Worm (Caenorhabditis elegans) whole organism, young adult: Measurements from ENCODE around the gene ints-11.

Source experiments
- B0336.3 ChIP-seq: fragments of 200-800 bp; sonication (Bioruptor generic); IDR thresholded peaks from 2 replicates; pipeline ENCODE4 v1.3.6; 2022; ENCODE audit warnings: missing genetic modification characterization, missing compliant biosample characterization
- C17E4.6 ChIP-seq: fragments of 200-800 bp; sonication (Bioruptor generic); IDR thresholded peaks from 2 replicates; pipeline ENCODE4 v1.3.6; 2022; ENCODE audit warnings: missing genetic modification reagents, missing genetic modification characterization, missing compliant biosample characterization
- F22D6.2 ChIP-seq: sonication (generic microtip); optimal IDR thresholded peaks from 2 replicates; lab custom pipeline; 2016; ENCODE audit warnings: mild to moderate bottlenecking, missing genetic modification characterization, missing compliant biosample characterization
- F23B12.7 ChIP-seq: sonication (generic microtip); optimal IDR thresholded peaks from 2 replicates; lab custom pipeline; 2017; ENCODE audit warnings: missing genetic modification characterization, mild to moderate bottlenecking, missing compliant biosample characterization, antibody characterized with exemption, moderate library complexity; ENCODE audit not compliant: insufficient read depth
- T07F8.4 ChIP-seq: sonication (generic microtip); optimal IDR thresholded peaks from 2 replicates; lab custom pipeline; 2016; ENCODE audit warnings: mild to moderate bottlenecking, missing genetic modification characterization, moderate library complexity, missing compliant biosample characterization
- Y67H2A.10 ChIP-seq: fragments of 200-800 bp; sonication (Bioruptor generic); conservative IDR thresholded peaks from 2 replicates; pipeline ENCODE4 v1.3.6; 2022; ENCODE audit warnings: missing genetic modification reagents, missing genetic modification characterization, missing compliant biosample characterization
- akir-1 ChIP-seq: fragments of 200-800 bp; sonication (Bioruptor generic); optimal IDR thresholded peaks from 2 replicates; lab custom pipeline; 2018; ENCODE audit warnings: mild to moderate bottlenecking, missing genetic modification characterization, moderate library complexity, missing compliant biosample characterization
- aptf-3 ChIP-seq: fragments of 200-800 bp; sonication (Bioruptor generic); IDR thresholded peaks from 2 replicates; pipeline ENCODE4 v1.3.6; 2022; ENCODE audit warnings: missing genetic modification characterization, missing compliant biosample characterization
- attf-3 ChIP-seq: fragments of 200-800 bp; sonication (Bioruptor generic); conservative IDR thresholded peaks from 2 replicates; pipeline ENCODE4 v1.3.6; 2022; ENCODE audit warnings: missing genetic modification reagents, missing genetic modification characterization, missing compliant biosample characterization
- attf-6 ChIP-seq: fragments of 200-800 bp; sonication (Bioruptor generic); IDR thresholded peaks from 2 replicates; pipeline ENCODE4 v1.3.6; 2022; ENCODE audit warnings: missing genetic modification reagents, missing genetic modification characterization, missing compliant biosample characterization
- cebp-1 ChIP-seq, 2 experiments: fragments of 200-800 bp in 1 of 2; sonication (Bioruptor generic) in 1 of 2; sonication (generic microtip) in 1 of 2; IDR thresholded peaks in 1 of 2; optimal IDR thresholded peaks in 1 of 2; 2 replicates each; pipeline versions ENCODE4 v1.3.6 to Lab custom; 2017 to 2022; ENCODE audit warnings: missing compliant biosample characterization in 2 of 2, missing genetic modification characterization in 2 of 2, mild to moderate bottlenecking in 1 of 2, missing genetic modification reagents in 1 of 2, moderate library complexity in 1 of 2
- ceh-27 ChIP-seq: fragments of 200-800 bp; sonication (Bioruptor generic); optimal IDR thresholded peaks from 2 replicates; lab custom pipeline; 2018; ENCODE audit warnings: mild to moderate bottlenecking, missing genetic modification characterization, moderate library complexity, missing compliant biosample characterization
- ceh-40 ChIP-seq: fragments of 200-800 bp; sonication (Bioruptor generic); IDR thresholded peaks from 2 replicates; pipeline ENCODE4 v1.3.6; 2022; ENCODE audit warnings: missing genetic modification characterization, missing compliant biosample characterization
- ceh-91 ChIP-seq: fragments of 200-800 bp; sonication (Bioruptor generic); IDR thresholded peaks from 2 replicates; pipeline ENCODE4 v1.3.6; 2022; ENCODE audit warnings: missing genetic modification reagents, missing genetic modification characterization, missing compliant biosample characterization
- chd-7 ChIP-seq: sonication (generic microtip); optimal IDR thresholded peaks from 2 replicates; lab custom pipeline; 2016; ENCODE audit warnings: mild to moderate bottlenecking, missing genetic modification characterization, moderate library complexity, missing compliant biosample characterization
- egl-44 ChIP-seq: fragments of 200-800 bp; sonication (Bioruptor generic); IDR thresholded peaks from 2 replicates; pipeline ENCODE4 v1.3.6; 2022; ENCODE audit warnings: missing genetic modification reagents, missing genetic modification characterization, missing compliant biosample characterization
- egrh-3 ChIP-seq: fragments of 200-800 bp; sonication (Bioruptor generic); IDR thresholded peaks from 2 replicates; pipeline ENCODE4 v1.3.6; 2022; ENCODE audit warnings: missing genetic modification reagents, missing genetic modification characterization, missing compliant biosample characterization
- ets-4 ChIP-seq: fragments of 200-800 bp; sonication (Bioruptor generic); optimal IDR thresholded peaks from 2 replicates; lab custom pipeline; 2018; ENCODE audit warnings: mild to moderate bottlenecking, missing genetic modification characterization, missing compliant biosample characterization
- him-1 ChIP-seq: sonication (generic microtip); optimal IDR thresholded peaks from 2 replicates; lab custom pipeline; 2016; ENCODE audit warnings: missing genotype, missing genetic modification reagents, missing genetic modification characterization, missing compliant biosample characterization
- hmg-20 ChIP-seq: fragments of 200-800 bp; sonication (Bioruptor generic); IDR thresholded peaks from 2 replicates; pipeline ENCODE4 v1.3.6; 2022; ENCODE audit warnings: missing genetic modification reagents, missing genetic modification characterization, missing compliant biosample characterization
- lag-1 ChIP-seq: fragments of 200-800 bp; sonication (Bioruptor generic); IDR thresholded peaks from 2 replicates; pipeline ENCODE4 v1.3.6; 2022; ENCODE audit warnings: missing genetic modification reagents, missing genetic modification characterization, missing compliant biosample characterization
- let-526 ChIP-seq: fragments of 200-800 bp; sonication (Bioruptor generic); IDR thresholded peaks from 2 replicates; pipeline ENCODE4 v1.3.6; 2022; ENCODE audit warnings: missing genetic modification reagents, missing genetic modification characterization, missing compliant biosample characterization
- lin-35 ChIP-seq, 3 experiments: fragments of 150-350 bp in 2 of 3; sonication (generic microtip) in 1 of 3; optimal IDR thresholded peaks; 2 replicates each; lab custom pipeline; 2014 to 2018; ENCODE audit warnings: missing biosample characterization in 3 of 3, missing genetic modification characterization in 3 of 3, missing genetic modification reagents in 3 of 3
- lin-54 ChIP-seq: fragments of 200-800 bp; sonication (Bioruptor generic); optimal IDR thresholded peaks from 2 replicates; lab custom pipeline; 2018; ENCODE audit warnings: mild to moderate bottlenecking, missing genetic modification characterization, missing compliant biosample characterization
- lsy-27 ChIP-seq: sonication (generic microtip); optimal IDR thresholded peaks from 2 replicates; lab custom pipeline; 2017; ENCODE audit warnings: missing genetic modification characterization, mild to moderate bottlenecking, missing compliant biosample characterization, antibody characterized with exemption, missing genotype, borderline replicate concordance; ENCODE audit not compliant: insufficient read depth
- mel-28 ChIP-seq: sonication (generic microtip); optimal IDR thresholded peaks from 2 replicates; lab custom pipeline; 2016; ENCODE audit warnings: borderline replicate concordance, mild to moderate bottlenecking, missing genetic modification characterization, missing compliant biosample characterization
- nfya-1 ChIP-seq: sonication (generic microtip); optimal IDR thresholded peaks from 2 replicates; lab custom pipeline; 2017; ENCODE audit warnings: antibody characterized with exemption, missing compliant biosample characterization, missing genetic modification characterization, borderline replicate concordance; ENCODE audit not compliant: insufficient read depth
- nfyb-1 ChIP-seq: fragments of 200-800 bp; sonication (Bioruptor generic); IDR thresholded peaks from 2 replicates; pipeline ENCODE4 v1.3.6; 2022; ENCODE audit warnings: missing genetic modification reagents, missing genetic modification characterization, missing compliant biosample characterization
- nhr-179 ChIP-seq: sonication (generic microtip); optimal IDR thresholded peaks from 2 replicates; lab custom pipeline; 2016; ENCODE audit warnings: mild to moderate bottlenecking, missing genetic modification characterization, missing compliant biosample characterization
- nhr-27 ChIP-seq: fragments of 200-800 bp; sonication (Bioruptor generic); optimal IDR thresholded peaks from 2 replicates; lab custom pipeline; 2018; ENCODE audit warnings: mild to moderate bottlenecking, missing genetic modification characterization, moderate library complexity, missing compliant biosample characterization
- pha-4 ChIP-seq: fragments of 150-350 bp; sonication (generic microtip); optimal IDR thresholded peaks from 2 replicates; lab custom pipeline; 2014; ENCODE audit warnings: missing biosample characterization, missing genetic modification reagents, missing genetic modification characterization
- sdz-38 ChIP-seq: sonication (generic microtip); optimal IDR thresholded peaks from 2 replicates; lab custom pipeline; 2016; ENCODE audit warnings: missing genotype, missing genetic modification characterization, missing compliant biosample characterization
- snpc-1.1 ChIP-seq: sonication (generic microtip); optimal IDR thresholded peaks from 2 replicates; lab custom pipeline; 2017; ENCODE audit warnings: missing genetic modification characterization, mild to moderate bottlenecking, missing compliant biosample characterization, antibody characterized with exemption, moderate library complexity, missing genotype, missing genetic modification reagents; ENCODE audit not compliant: insufficient read depth
- sptf-2 ChIP-seq: fragments of 200-800 bp; sonication (Bioruptor generic); optimal IDR thresholded peaks from 2 replicates; lab custom pipeline; 2018; ENCODE audit warnings: mild to moderate bottlenecking, missing genetic modification characterization, missing compliant biosample characterization
- tbp1 ChIP-seq: fragments of 200-800 bp; sonication (Bioruptor generic); optimal IDR thresholded peaks from 2 replicates; lab custom pipeline; 2018; ENCODE audit warnings: mild to moderate bottlenecking, missing genetic modification characterization, missing compliant biosample characterization
- tlf-1 ChIP-seq: fragments of 200-800 bp; sonication (Bioruptor generic); optimal IDR thresholded peaks from 2 replicates; lab custom pipeline; 2018; ENCODE audit warnings: mild to moderate bottlenecking, missing genetic modification characterization, missing compliant biosample characterization
- unc-130 ChIP-seq: sonication (generic microtip); optimal IDR thresholded peaks from 2 replicates; lab custom pipeline; 2016; ENCODE audit warnings: missing genetic modification reagents, missing genetic modification characterization, missing compliant biosample characterization
- unc-62 ChIP-seq: fragments of 150-350 bp; optimal IDR thresholded peaks from 2 replicates; lab custom pipeline; 2014; ENCODE audit warnings: missing biosample characterization, missing genetic modification reagents, missing genetic modification characterization
- xnd-1 ChIP-seq: sonication (generic microtip); optimal IDR thresholded peaks from 2 replicates; lab custom pipeline; 2016; ENCODE audit warnings: missing genotype, missing genetic modification reagents, missing genetic modification characterization, missing compliant biosample characterization
- ztf-22 ChIP-seq: fragments of 200-800 bp; sonication (Bioruptor generic); optimal IDR thresholded peaks from 2 replicates; lab custom pipeline; 2018; ENCODE audit warnings: mild to moderate bottlenecking, missing genetic modification characterization, moderate library complexity, missing compliant biosample characterization

Gene ints-11

ce11 chrII:8117426-8117825 is 25.9 kb downstream of the ints-11 start:
- TF ChIP-seq ceh-27 (GFP tag; lab: Kevin White, UChicago) (no peak), F23B12.7 (tag; lab: Kevin White, UChicago) (no peak), hmg-20 (no peak), nfya-1 (tag; lab: Kevin White, UChicago) (no peak), Y67H2A.10 (GFP tag; lab: Robert Waterston, UW) (no peak)
- TF ChIP-seq, all 124 proteins: peak for 0

- TF ChIP-seq nhr-179 (tag; lab: Kevin White, UChicago) (no peak), unc-130 (GFP tag; lab: Kevin White, UChicago) (no peak), lin-54 (GFP tag; lab: Kevin White, UChicago) (no peak), ets-4 (no peak), mel-28 (tag; lab: Kevin White, UChicago) (no peak), cebp-1 (GFP tag; IDR thresholded peaks at IDR 0.05; lab: Robert Waterston, UW) (no peak), cebp-1 (tag; optimal IDR thresholded peaks at IDR 0.05; lab: Kevin White, UChicago) (no peak), attf-6 (GFP tag; lab: Robert Waterston, UW) (no peak), ceh-27 (GFP tag; lab: Kevin White, UChicago) (no peak)
Observed at ce11 chrII:8116159-8116558, 27.1 kb downstream of the ints-11 start, which contains the start of gene unc-105. unc-105 (plus strand) TSS chrII:8116459.

- TF ChIP-seq aptf-3 (no peak), T07F8.4 (tag; lab: Kevin White, UChicago) (no peak), ztf-22 (GFP tag; lab: Kevin White, UChicago) (no peak), snpc-1.1 (tag; lab: Kevin White, UChicago) (no peak), chd-7 (tag; lab: Kevin White, UChicago) (no peak), attf-3 (no peak), Y67H2A.10 (GFP tag; lab: Robert Waterston, UW) (no peak), egrh-3 (GFP tag; lab: Robert Waterston, UW) (no peak), lag-1 (no peak), akir-1 (GFP tag; lab: Kevin White, UChicago) (no peak), ceh-91 (GFP tag; lab: Robert Waterston, UW) (no peak), nhr-179 (tag; lab: Kevin White, UChicago) (no peak), sdz-38 (no peak)
Observed at ce11 chrII:8112063-8112462, 31.2 kb downstream of the ints-11 start, which contains the start of gene lron-4. lron-4 (minus strand) TSS chrII:8112163.

- TF ChIP-seq egl-44 (peak; percentile 95), lin-35 (GFP tag; optimal IDR thresholded peaks at IDR 0.05; lab: Kevin White, UChicago) (no peak), tbp1 (GFP tag; lab: Kevin White, UChicago) (peak; percentile 96), nhr-27 (no peak), aptf-3 (peak; percentile 89; the same call in 1 of the 2 replicates), B0336.3 (no peak; the same call in 1 of the 2 replicates), sptf-2 (GFP tag; lab: Kevin White, UChicago) (peak; percentile 94), him-1 (peak; percentile 92), lsy-27 (tag; lab: Kevin White, UChicago) (peak; percentile 8), nfya-1 (tag; lab: Kevin White, UChicago) (no peak), ceh-40 (GFP tag; lab: Robert Waterston, UW) (peak; percentile 92), pha-4 (tag; lab: Kevin White, UChicago) (no peak), nfyb-1 (GFP tag; lab: Robert Waterston, UW) (peak; percentile 91), chd-7 (tag; lab: Kevin White, UChicago) (peak; percentile 88), let-526 (GFP tag; lab: Robert Waterston, UW) (no peak; the same call in 1 of the 2 replicates), unc-62 (no peak), lag-1 (0 out of 2 replicates have a peak, but pooled peaks have one; percentile 38), tlf-1 (GFP tag; lab: Kevin White, UChicago) (peak; percentile 64), F22D6.2 (tag; lab: Kevin White, UChicago) (peak; percentile 74), C17E4.6 (GFP tag; lab: Robert Waterston, UW) (no peak; the same call in 1 of the 2 replicates), xnd-1 (tag; lab: Kevin White, UChicago) (no peak)
Observed at ce11 chrII:8106921-8107695, 36.2 kb downstream of the ints-11 start, which contains the start of the genes chst-1 and C41C4.9. chst-1 (minus strand) TSS chrII:8106971. C41C4.9 (plus strand) TSS chrII:8107645.
